Worm (Caenorhabditis elegans) whole organism, late embryonic: Measurements from ENCODE around the gene rad-50.

Experiments
- C38D4.7 ChIP-seq: fragments of 200-800 bp; sonication (Bioruptor generic); optimal IDR thresholded peaks from 2 replicates; lab custom pipeline; 2018; ENCODE audit warnings: mild to moderate bottlenecking, missing genetic modification characterization, moderate library complexity, missing compliant biosample characterization
- K02D7.2 ChIP-seq: sonication (generic microtip); optimal IDR thresholded peaks from 2 replicates; lab custom pipeline; 2017; ENCODE audit warnings: mild to moderate bottlenecking, missing genetic modification characterization, missing compliant biosample characterization
- K09A11.1 ChIP-seq: sonication (generic microtip); optimal IDR thresholded peaks from 2 replicates; lab custom pipeline; 2017; ENCODE audit warnings: antibody characterized with exemption, mild to moderate bottlenecking, missing genetic modification characterization, missing compliant biosample characterization; ENCODE audit not compliant: insufficient read depth
- Y22D7AL.16 ChIP-seq: sonication (generic microtip); optimal IDR thresholded peaks from 2 replicates; lab custom pipeline; 2016; ENCODE audit warnings: missing genetic modification characterization, missing compliant biosample characterization
- ceh-14 ChIP-seq: sonication (generic microtip); optimal IDR thresholded peaks from 2 replicates; lab custom pipeline; 2016; ENCODE audit warnings: missing genotype, missing genetic modification characterization, missing compliant biosample characterization
- ceh-2 ChIP-seq: sonication (generic microtip); optimal IDR thresholded peaks from 2 replicates; lab custom pipeline; 2016; ENCODE audit warnings: missing genotype, missing genetic modification characterization, missing compliant biosample characterization
- ceh-31 ChIP-seq: sonication (generic microtip); optimal IDR thresholded peaks from 2 replicates; lab custom pipeline; 2016; ENCODE audit warnings: missing genetic modification characterization, missing compliant biosample characterization
- ceh-34 ChIP-seq: sonication (generic microtip); optimal IDR thresholded peaks from 2 replicates; lab custom pipeline; 2016; ENCODE audit warnings: mild to moderate bottlenecking, missing genetic modification characterization, missing compliant biosample characterization
- ceh-45 ChIP-seq: fragments of 200-800 bp; sonication (Bioruptor generic); IDR thresholded peaks from 2 replicates; pipeline ENCODE4 v1.3.6; 2022; ENCODE audit warnings: missing genetic modification reagents, missing genetic modification characterization, missing compliant biosample characterization
- elt-2 ChIP-seq: sonication (generic microtip); optimal IDR thresholded peaks from 2 replicates; lab custom pipeline; 2016; ENCODE audit warnings: missing genetic modification reagents, missing genetic modification characterization, missing compliant biosample characterization
- elt-4 ChIP-seq: sonication (generic microtip); optimal IDR thresholded peaks from 2 replicates; lab custom pipeline; 2016; ENCODE audit warnings: missing genetic modification characterization, missing compliant biosample characterization
- fax-1 ChIP-seq: sonication (generic microtip); optimal IDR thresholded peaks from 2 replicates; lab custom pipeline; 2016; ENCODE audit warnings: missing genotype, missing genetic modification characterization, missing compliant biosample characterization
- fkh-6 ChIP-seq: sonication (generic microtip); optimal IDR thresholded peaks from 2 replicates; lab custom pipeline; 2016; ENCODE audit warnings: missing genetic modification characterization, missing compliant biosample characterization
- gmeb-2 ChIP-seq: sonication (generic microtip); optimal IDR thresholded peaks from 2 replicates; lab custom pipeline; 2016; ENCODE audit warnings: missing genetic modification characterization, inconsistent platforms, missing compliant biosample characterization
- hlh-13 ChIP-seq: fragments of 200-800 bp; sonication (Bioruptor generic); optimal IDR thresholded peaks from 2 replicates; lab custom pipeline; 2018; ENCODE audit warnings: mild to moderate bottlenecking, missing genetic modification characterization, missing compliant biosample characterization
- hlh-15 ChIP-seq: sonication (generic microtip); optimal IDR thresholded peaks from 2 replicates; lab custom pipeline; 2016; ENCODE audit warnings: missing genetic modification characterization, missing compliant biosample characterization
- hlh-30 ChIP-seq: sonication (generic microtip); optimal IDR thresholded peaks from 2 replicates; lab custom pipeline; 2017; ENCODE audit warnings: antibody characterized with exemption, missing genetic modification characterization, missing compliant biosample characterization; ENCODE audit not compliant: insufficient read depth
- hlh-6 ChIP-seq: sonication (generic microtip); optimal IDR thresholded peaks from 2 replicates; lab custom pipeline; 2016; ENCODE audit warnings: missing genotype, missing genetic modification characterization, missing compliant biosample characterization
- hlh-8 ChIP-seq: sonication (generic microtip); optimal IDR thresholded peaks from 2 replicates; lab custom pipeline; 2016; ENCODE audit warnings: missing genotype, missing genetic modification characterization, missing compliant biosample characterization
- lin-11 ChIP-seq: fragments of 200-800 bp; sonication (Bioruptor generic); optimal IDR thresholded peaks from 2 replicates; lab custom pipeline; 2018; ENCODE audit warnings: mild to moderate bottlenecking, missing genetic modification characterization, missing compliant biosample characterization
- madf-2 ChIP-seq: sonication (generic microtip); optimal IDR thresholded peaks from 2 replicates; lab custom pipeline; 2017; ENCODE audit warnings: missing genetic modification characterization, missing compliant biosample characterization
- mec-3 ChIP-seq: sonication (generic microtip); optimal IDR thresholded peaks from 2 replicates; lab custom pipeline; 2016; ENCODE audit warnings: borderline replicate concordance, missing genetic modification characterization, missing compliant biosample characterization
- nfya-1 ChIP-seq: sonication (generic microtip); optimal IDR thresholded peaks from 2 replicates; lab custom pipeline; 2017; ENCODE audit warnings: missing genetic modification characterization, mild to moderate bottlenecking, missing compliant biosample characterization, antibody characterized with exemption, moderate library complexity
- nhr-11 ChIP-seq: fragments of 150-350 bp; optimal IDR thresholded peaks from 2 replicates; lab custom pipeline; 2014; ENCODE audit warnings: missing biosample characterization, missing genetic modification characterization
- nhr-232 ChIP-seq: sonication (generic microtip); optimal IDR thresholded peaks from 2 replicates; lab custom pipeline; 2016; ENCODE audit warnings: missing genetic modification characterization, missing compliant biosample characterization
- pat-9 ChIP-seq: fragments of 200-800 bp; sonication (Bioruptor generic); optimal IDR thresholded peaks from 2 replicates; lab custom pipeline; 2018; ENCODE audit warnings: mild to moderate bottlenecking, missing genetic modification characterization, moderate library complexity, missing compliant biosample characterization
- pha-2 ChIP-seq: sonication (generic microtip); optimal IDR thresholded peaks from 2 replicates; lab custom pipeline; 2017; ENCODE audit warnings: mild to moderate bottlenecking, missing genetic modification characterization, missing compliant biosample characterization
- pqm-1 ChIP-seq: sonication (generic microtip); optimal IDR thresholded peaks from 2 replicates; lab custom pipeline; 2016; ENCODE audit warnings: missing genetic modification characterization, missing compliant biosample characterization
- ref-2 ChIP-seq: sonication (generic microtip); optimal IDR thresholded peaks from 2 replicates; lab custom pipeline; 2016; ENCODE audit warnings: missing genetic modification characterization, missing compliant biosample characterization
- rnt-1 ChIP-seq: sonication (generic microtip); optimal IDR thresholded peaks from 2 replicates; lab custom pipeline; 2016; ENCODE audit warnings: missing genetic modification characterization, missing compliant biosample characterization
- sox-2 ChIP-seq: fragments of 200-800 bp; sonication (Bioruptor generic); IDR thresholded peaks from 2 replicates; pipeline ENCODE4 v1.3.6; 2022; ENCODE audit warnings: missing genetic modification reagents, missing genetic modification characterization, missing compliant biosample characterization
- tbx-2 ChIP-seq: sonication (generic microtip); optimal IDR thresholded peaks from 2 replicates; lab custom pipeline; 2016; ENCODE audit warnings: missing genetic modification characterization, missing compliant biosample characterization
- ttx-3 ChIP-seq: sonication (generic microtip); optimal IDR thresholded peaks from 2 replicates; lab custom pipeline; 2016; ENCODE audit warnings: missing genetic modification reagents, missing genetic modification characterization, missing compliant biosample characterization
- unc-42 ChIP-seq: sonication (generic microtip); optimal IDR thresholded peaks from 2 replicates; lab custom pipeline; 2016; ENCODE audit warnings: missing genotype, missing genetic modification characterization, missing compliant biosample characterization
- unc-55 ChIP-seq: sonication (generic microtip); optimal IDR thresholded peaks from 2 replicates; lab custom pipeline; 2017; ENCODE audit warnings: missing biosample characterization, missing genetic modification reagents, missing genetic modification characterization
- unc-86 ChIP-seq: sonication (generic microtip); optimal IDR thresholded peaks from 2 replicates; lab custom pipeline; 2016; ENCODE audit warnings: missing genetic modification characterization, missing compliant biosample characterization
- zip-5 ChIP-seq: sonication (generic microtip); optimal IDR thresholded peaks from 2 replicates; lab custom pipeline; 2016; ENCODE audit warnings: missing genetic modification characterization, missing compliant biosample characterization
- ztf-16 ChIP-seq: sonication (generic microtip); optimal IDR thresholded peaks from 2 replicates; lab custom pipeline; 2017; ENCODE audit warnings: missing genetic modification characterization, missing compliant biosample characterization

rad-50 gene

DNA sequence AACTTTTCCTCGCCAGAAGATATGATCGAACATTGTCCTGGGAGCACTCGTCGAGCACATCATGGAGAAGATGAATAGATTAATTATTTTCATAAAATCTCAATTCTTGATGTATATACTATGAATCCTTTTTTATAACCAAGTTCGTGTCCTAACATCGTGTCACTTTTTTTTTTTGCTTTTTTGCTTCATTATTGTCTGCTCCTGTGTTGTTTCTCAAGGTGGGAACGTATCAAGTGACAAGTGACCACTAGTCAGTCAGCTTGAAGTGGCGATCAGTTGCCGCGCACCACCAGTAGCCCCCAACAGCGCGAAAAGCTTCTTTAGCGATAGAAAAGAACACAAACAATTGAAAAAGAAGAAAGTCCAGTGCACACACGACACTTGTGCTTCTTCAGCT is 6.8 kb downstream of the rad-50 start, which contains the start of gene lrx-1:
TSS of gene lrx-1 (plus strand) at position 301 of the 400 bp plus-strand sequence.
- no peak for TF ChIP-seq K09A11.1 (tag; lab: Kevin White, UChicago)
- no peak for TF ChIP-seq K02D7.2
- TF ChIP-seq ceh-2 (tag; lab: Kevin White, UChicago), result no peak
- TF ChIP-seq fax-1 (tag; lab: Kevin White, UChicago), result no peak
- TF ChIP-seq ceh-45, result no peak
- no peak for TF ChIP-seq tbx-2 (tag; lab: Kevin White, UChicago)
- no peak for TF ChIP-seq gmeb-2
- no peak for TF ChIP-seq fkh-6 (tag; lab: Kevin White, UChicago)
- no peak for TF ChIP-seq ceh-31 (tag; lab: Kevin White, UChicago)
- no peak for TF ChIP-seq pqm-1 (tag; lab: Kevin White, UChicago)
- TF ChIP-seq lin-11, result no peak
- no peak for TF ChIP-seq nfya-1
- TF ChIP-seq sox-2 (GFP tag; lab: Robert Waterston, UW), result no peak
- TF ChIP-seq pha-2 (tag; lab: Kevin White, UChicago), result no peak

- no peak for TF ChIP-seq sox-2 (GFP tag; lab: Robert Waterston, UW)
- TF ChIP-seq pat-9, result no peak
- no peak for TF ChIP-seq unc-55 (GFP tag; lab: Kevin White, UChicago)
- TF ChIP-seq Y22D7AL.16 (tag; lab: Kevin White, UChicago), result no peak
- TF ChIP-seq mec-3 (tag; lab: Kevin White, UChicago), result no peak
- no peak for TF ChIP-seq ceh-31 (tag; lab: Kevin White, UChicago)
- no peak for TF ChIP-seq pqm-1 (tag; lab: Kevin White, UChicago)
- TF ChIP-seq nhr-11 (tag; lab: Kevin White, UChicago), result no peak
- TF ChIP-seq madf-2, result no peak
Observed at ce11 chrV:12255343-12255742, 9.9 kb downstream of the rad-50 start, which contains the start of gene T04H1.12. TSS of gene T04H1.12 (plus strand) at chrV:12255643.

DNA sequence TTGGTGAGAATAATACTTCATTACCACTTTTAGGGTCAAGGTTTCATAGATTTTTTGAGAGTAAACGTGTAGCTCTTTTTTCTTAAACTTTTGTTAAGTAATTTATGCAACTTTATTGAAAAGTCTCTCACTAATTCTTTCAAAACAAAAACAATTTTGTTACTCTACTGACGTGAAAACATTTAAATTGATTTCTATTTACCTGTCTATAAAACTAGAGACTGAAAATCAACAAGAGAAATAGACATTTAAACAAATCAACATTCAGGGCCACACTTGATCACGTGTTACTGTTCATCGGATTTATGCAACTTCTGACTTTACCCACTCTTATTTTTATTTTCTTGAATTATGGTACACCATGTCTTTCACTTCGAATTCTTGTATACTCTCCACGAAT is 11.0 kb downstream of the rad-50 start, which contains the start of gene ugt-55:
TSS of gene ugt-55 (plus strand) at position 301 of the 400 bp plus-strand sequence.
- TF ChIP-seq hlh-13 (GFP tag; lab: Kevin White, UChicago) (no peak), ceh-14 (tag; lab: Kevin White, UChicago) (no peak), pqm-1 (tag; lab: Kevin White, UChicago) (no peak), hlh-15 (tag; lab: Kevin White, UChicago) (no peak), unc-86 (no peak)

ce11 chrV:12258922-12259321 is 13.5 kb downstream of the rad-50 start, which contains the start of gene ugt-56:
TSS of gene ugt-56 (plus strand) at chrV:12258982.
- no peak for TF ChIP-seq ztf-16
- no peak for TF ChIP-seq hlh-6 (tag; lab: Kevin White, UChicago)
- TF ChIP-seq tbx-2 (tag; lab: Kevin White, UChicago), result no peak
- no peak for TF ChIP-seq rnt-1
- TF ChIP-seq zip-5 (tag; lab: Kevin White, UChicago), result no peak
- TF ChIP-seq nhr-232 (tag; lab: Kevin White, UChicago), result no peak
- TF ChIP-seq ceh-45, result no peak
- no peak for TF ChIP-seq gmeb-2

DNA sequence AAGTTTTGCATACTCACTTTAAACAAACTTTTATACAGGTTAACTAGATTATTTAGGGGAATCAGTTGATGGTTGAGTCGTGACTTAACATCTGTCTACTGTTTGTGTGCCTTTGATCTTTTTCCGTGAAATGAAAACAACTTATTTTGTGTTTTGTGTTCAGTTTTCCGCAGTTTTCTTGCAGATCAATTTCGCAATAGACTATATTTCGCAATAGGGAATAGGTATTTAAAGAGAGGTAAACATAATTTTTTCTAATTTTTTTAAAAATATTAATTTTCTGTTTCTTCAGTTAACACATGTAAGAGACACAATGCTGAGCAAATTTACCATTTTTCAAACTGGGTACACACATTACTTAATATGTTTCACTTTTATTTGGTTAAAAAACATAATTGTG is 15.9 kb downstream of the rad-50 start, which contains the start of gene tbb-6:
TSS of gene tbb-6 (plus strand) at position 155 of the 400 bp plus-strand sequence.
- no peak for TF ChIP-seq ceh-34 (tag; lab: Kevin White, UChicago)
- TF ChIP-seq elt-4 (tag; lab: Kevin White, UChicago), result no peak
- TF ChIP-seq mec-3 (tag; lab: Kevin White, UChicago), result no peak
- TF ChIP-seq unc-42, result no peak
- no peak for TF ChIP-seq hlh-8 (tag; lab: Kevin White, UChicago)
- no peak for TF ChIP-seq ref-2
- TF ChIP-seq fkh-6 (tag; lab: Kevin White, UChicago), result no peak
- no peak for TF ChIP-seq hlh-30 (tag; lab: Kevin White, UChicago)
- TF ChIP-seq elt-2 (tag; lab: Kevin White, UChicago), result no peak
- TF ChIP-seq rnt-1, result no peak
- no peak for TF ChIP-seq ttx-3 (tag; lab: Kevin White, UChicago)
- no peak for TF ChIP-seq nhr-232 (tag; lab: Kevin White, UChicago)
- no peak for TF ChIP-seq C38D4.7 (GFP tag; lab: Kevin White, UChicago)
